Fruit fly (Drosophila melanogaster) whole organism, embryonic: ENCODE data around the gene CG1703.

ENCODE experiments used
- Aef1 ChIP-seq: fragments of 200-800 bp; sonication (Bioruptor generic); IDR thresholded peaks from 3 replicates; pipeline ENCODE4 v1.3.6; 2022; ENCODE audit warnings: missing biosample characterization, missing genetic modification characterization
- B-H2 ChIP-seq: fragments of 200-800 bp; sonication (Bioruptor generic); optimal IDR thresholded peaks from 2 replicates; lab custom pipeline; 2018; ENCODE audit warnings: missing biosample characterization, mild to moderate bottlenecking, missing genetic modification characterization
- CG10274 ChIP-seq: fragments of 200-800 bp; sonication (Bioruptor generic); optimal IDR thresholded peaks from 3 replicates; lab custom pipeline; 2017; ENCODE audit warnings: missing biosample characterization, mild to moderate bottlenecking, missing genetic modification characterization
- CG10979 ChIP-seq: fragments of 200-800 bp; sonication (Bioruptor generic); optimal IDR thresholded peaks from 2 replicates; lab custom pipeline; 2018; ENCODE audit warnings: missing biosample characterization, mild to moderate bottlenecking, missing genetic modification characterization, moderate library complexity
- CG1233 ChIP-seq: fragments of 200-800 bp; sonication (Bioruptor generic); optimal IDR thresholded peaks from 4 replicates; lab custom pipeline; 2018; ENCODE audit warnings: missing biosample characterization, mild to moderate bottlenecking, missing genetic modification characterization
- CG12769 ChIP-seq: fragments of 200-800 bp; sonication (Bioruptor generic); optimal IDR thresholded peaks from 2 replicates; lab custom pipeline; 2019; ENCODE audit warnings: missing biosample characterization, mild to moderate bottlenecking, missing genetic modification characterization, moderate library complexity
- CG14667 ChIP-seq: fragments of 200-800 bp; sonication (Bioruptor generic); IDR thresholded peaks from 2 replicates; pipeline ENCODE4 v1.3.6; 2022; ENCODE audit warnings: missing biosample characterization, missing genetic modification characterization
- CG15073 ChIP-seq: fragments of 200-800 bp; sonication (Bioruptor generic); optimal IDR thresholded peaks from 2 replicates; lab custom pipeline; 2016; ENCODE audit warnings: missing biosample characterization, missing genetic modification characterization
- CG18011 ChIP-seq: fragments of 200-800 bp; sonication (Bioruptor generic); optimal IDR thresholded peaks from 2 replicates; lab custom pipeline; 2017; ENCODE audit warnings: missing biosample characterization, missing genetic modification characterization, mild to moderate bottlenecking, moderate library complexity, missing genotype
- CG18764 ChIP-seq: fragments of 200-800 bp; sonication (Bioruptor generic); optimal IDR thresholded peaks from 3 replicates; lab custom pipeline; 2016; ENCODE audit warnings: missing biosample characterization, missing genetic modification characterization
- CG2678 ChIP-seq: fragments of 200-800 bp; sonication (Bioruptor generic); optimal IDR thresholded peaks from 3 replicates; lab custom pipeline; 2019; ENCODE audit warnings: missing biosample characterization, mild to moderate bottlenecking, missing genetic modification characterization, moderate library complexity
- CG3995 ChIP-seq: fragments of 200-800 bp; sonication (Bioruptor generic); optimal IDR thresholded peaks from 3 replicates; lab custom pipeline; 2016; ENCODE audit warnings: missing biosample characterization, missing genetic modification characterization
- CG4617 ChIP-seq: fragments of 200-800 bp; sonication (Bioruptor generic); optimal IDR thresholded peaks from 3 replicates; lab custom pipeline; 2016; ENCODE audit warnings: missing biosample characterization, missing genetic modification characterization, borderline replicate concordance
- CG4854 ChIP-seq: fragments of 200-800 bp; sonication (Bioruptor generic); optimal IDR thresholded peaks from 2 replicates; lab custom pipeline; 2016; ENCODE audit warnings: missing biosample characterization, missing genetic modification characterization, inconsistent platforms
- CG5180 ChIP-seq: fragments of 200-800 bp; sonication (Bioruptor generic); optimal IDR thresholded peaks from 3 replicates; lab custom pipeline; 2017; ENCODE audit warnings: missing biosample characterization, missing genetic modification characterization, mild to moderate bottlenecking, moderate library complexity, missing genetic modification reagents
- CG5245 ChIP-seq: fragments of 200-800 bp; sonication (Bioruptor generic); optimal IDR thresholded peaks from 3 replicates; lab custom pipeline; 2016; ENCODE audit warnings: missing biosample characterization, missing genetic modification characterization
- CG6683 ChIP-seq: fragments of 200-800 bp; sonication (Bioruptor generic); optimal IDR thresholded peaks from 2 replicates; lab custom pipeline; 2017; ENCODE audit warnings: missing biosample characterization, mild to moderate bottlenecking, missing genetic modification characterization, missing genetic modification reagents
- CG7745 ChIP-seq: fragments of 200-800 bp; sonication (Bioruptor generic); optimal IDR thresholded peaks from 2 replicates; lab custom pipeline; 2018; ENCODE audit warnings: missing biosample characterization, mild to moderate bottlenecking, missing genetic modification characterization, moderate library complexity
- CG7839 ChIP-seq: fragments of 200-800 bp; sonication (Bioruptor generic); optimal IDR thresholded peaks from 3 replicates; lab custom pipeline; 2018; ENCODE audit warnings: missing biosample characterization, mild to moderate bottlenecking, missing genetic modification characterization, moderate library complexity
- CHES-1-like ChIP-seq: fragments of 200-800 bp; sonication (Bioruptor generic); optimal IDR thresholded peaks from 2 replicates; lab custom pipeline; 2016; ENCODE audit warnings: missing biosample characterization, missing genetic modification characterization
- CoRest ChIP-seq: fragments of 200-800 bp; sonication (Bioruptor generic); optimal IDR thresholded peaks from 3 replicates; lab custom pipeline; 2018; ENCODE audit warnings: missing biosample characterization, mild to moderate bottlenecking, missing genetic modification characterization, moderate library complexity
- D19A ChIP-seq: fragments of 200-800 bp; optimal IDR thresholded peaks from 3 replicates; lab custom pipeline; 2019; ENCODE audit warnings: missing biosample characterization, mild to moderate bottlenecking, missing genetic modification characterization, moderate library complexity
- Dad ChIP-seq: fragments of 200-800 bp; sonication (Bioruptor generic); optimal IDR thresholded peaks from 3 replicates; lab custom pipeline; 2016; ENCODE audit warnings: missing biosample characterization, missing genetic modification characterization
- Dip2 ChIP-seq: fragments of 200-800 bp; sonication (Bioruptor generic); IDR thresholded peaks from 2 replicates; pipeline ENCODE4 v1.3.6; 2022; ENCODE audit warnings: missing biosample characterization, missing genetic modification characterization
- E2f1 ChIP-seq: fragments of 200-800 bp; sonication (Bioruptor generic); IDR thresholded peaks from 2 replicates; pipeline ENCODE4 v1.3.6; 2022; ENCODE audit warnings: missing biosample characterization, missing genetic modification characterization
- Fer2 ChIP-seq: fragments of 200-800 bp; sonication (Bioruptor generic); optimal IDR thresholded peaks from 2 replicates; lab custom pipeline; 2018; ENCODE audit warnings: missing biosample characterization, mild to moderate bottlenecking, missing genetic modification characterization, moderate library complexity
- Gsc ChIP-seq: fragments of 200-800 bp; sonication (Bioruptor generic); IDR thresholded peaks from 2 replicates; pipeline ENCODE4 v1.3.6; 2022; ENCODE audit warnings: missing biosample characterization, missing genetic modification characterization
- HLH3B ChIP-seq: fragments of 200-800 bp; sonication (Bioruptor generic); IDR thresholded peaks from 2 replicates; pipeline ENCODE4 v1.3.6; 2022; ENCODE audit warnings: missing biosample characterization, missing genetic modification characterization
- HLHmδ ChIP-seq: fragments of 200-800 bp; sonication (Bioruptor generic); optimal IDR thresholded peaks from 2 replicates; lab custom pipeline; 2018; ENCODE audit warnings: missing biosample characterization, mild to moderate bottlenecking, missing genetic modification characterization, moderate library complexity
- Hey ChIP-seq: fragments of 200-800 bp; sonication (Bioruptor generic); optimal IDR thresholded peaks from 3 replicates; lab custom pipeline; 2018; ENCODE audit warnings: missing biosample characterization, mild to moderate bottlenecking, missing genetic modification characterization
- Med ChIP-seq: fragments of 200-800 bp; sonication (Bioruptor generic); peaks from one replicate; lab custom pipeline; 2016; ENCODE audit warnings: missing biosample characterization, missing genetic modification characterization, mild to moderate bottlenecking, inconsistent platforms, moderate library complexity
- Oaz ChIP-seq: fragments of 200-800 bp; sonication (Bioruptor generic); IDR thresholded peaks from 2 replicates; pipeline ENCODE4 v1.3.6; 2022; ENCODE audit warnings: missing biosample characterization, missing genetic modification characterization
- Oli ChIP-seq: fragments of 200-800 bp; sonication (Bioruptor generic); optimal IDR thresholded peaks from 2 replicates; lab custom pipeline; 2018; ENCODE audit warnings: missing biosample characterization, mild to moderate bottlenecking, missing genetic modification characterization, moderate library complexity
- YL-1 ChIP-seq: fragments of 200-800 bp; sonication (Bioruptor generic); optimal IDR thresholded peaks from 3 replicates; lab custom pipeline; 2017; ENCODE audit warnings: missing biosample characterization, mild to moderate bottlenecking, missing genetic modification characterization
- bbx ChIP-seq: fragments of 200-800 bp; sonication (Bioruptor generic); IDR thresholded peaks from 2 replicates; pipeline ENCODE4 v1.3.6; 2022; ENCODE audit warnings: missing biosample characterization, missing genetic modification characterization; ENCODE audit not compliant: partially characterized antibody
- cad ChIP-seq: fragments of >200 bp; optimal IDR thresholded peaks from 2 replicates; lab custom pipeline; 2017; ENCODE audit warnings: missing biosample characterization, missing genetic modification characterization
- dimm ChIP-seq: fragments of 200-800 bp; sonication (Bioruptor generic); IDR thresholded peaks from 2 replicates; pipeline ENCODE4 v1.3.6; 2022; ENCODE audit warnings: missing biosample characterization, missing genetic modification characterization
- fd96Cb ChIP-seq: fragments of 200-800 bp; sonication (Bioruptor generic); optimal IDR thresholded peaks from 2 replicates; lab custom pipeline; 2018; ENCODE audit warnings: missing biosample characterization, mild to moderate bottlenecking, missing genetic modification characterization, moderate library complexity
- odd ChIP-seq: fragments of 200-800 bp; sonication (Bioruptor generic); optimal IDR thresholded peaks from 2 replicates; lab custom pipeline; 2017; ENCODE audit warnings: missing biosample characterization, mild to moderate bottlenecking, missing genetic modification characterization
- pita ChIP-seq: fragments of 200-800 bp; sonication (Bioruptor generic); optimal IDR thresholded peaks from 2 replicates; lab custom pipeline; 2017; ENCODE audit warnings: missing biosample characterization, mild to moderate bottlenecking, missing genetic modification characterization
- pnt ChIP-seq: fragments of 200-800 bp; sonication (Bioruptor generic); optimal IDR thresholded peaks from 3 replicates; lab custom pipeline; 2016; ENCODE audit warnings: missing biosample characterization, missing genetic modification characterization
- psq ChIP-seq: fragments of 200-800 bp; sonication (Bioruptor generic); optimal IDR thresholded peaks from 2 replicates; lab custom pipeline; 2017; ENCODE audit warnings: missing biosample characterization, missing genetic modification characterization
- repo ChIP-seq: fragments of 200-800 bp; sonication (Bioruptor generic); optimal IDR thresholded peaks from 2 replicates; lab custom pipeline; 2016; ENCODE audit warnings: missing biosample characterization, missing genetic modification characterization
- sc ChIP-seq, 3 experiments: fragments of >200 bp in 2 of 3; fragments of 200-800 bp in 1 of 3; sonication (Bioruptor generic) in 1 of 3; optimal IDR thresholded peaks; 2 replicates in 2 of 3; 3 replicates in 1 of 3; lab custom pipeline; 2017; ENCODE audit warnings: mild to moderate bottlenecking in 1 of 3, missing biosample characterization in 1 of 3, missing genetic modification characterization in 1 of 3, missing genetic modification reagents in 1 of 3
- shn ChIP-seq: fragments of 200-800 bp; sonication (Bioruptor generic); optimal IDR thresholded peaks from 3 replicates; lab custom pipeline; 2016; ENCODE audit warnings: missing biosample characterization, missing genetic modification characterization
- sima ChIP-seq: fragments of 200-800 bp; sonication (Bioruptor generic); optimal IDR thresholded peaks from 2 replicates; lab custom pipeline; 2016; ENCODE audit warnings: missing biosample characterization, missing genetic modification characterization
- slou ChIP-seq: fragments of 200-800 bp; sonication (Bioruptor generic); optimal IDR thresholded peaks from 3 replicates; lab custom pipeline; 2016; ENCODE audit warnings: missing biosample characterization, missing genetic modification characterization
- so ChIP-seq: fragments of 200-800 bp; sonication (Bioruptor generic); IDR thresholded peaks from 3 replicates; pipeline ENCODE4 v1.3.6; 2022; ENCODE audit warnings: missing biosample characterization, missing genetic modification characterization
- sob ChIP-seq: fragments of 200-800 bp; sonication (Bioruptor generic); IDR thresholded peaks from 2 replicates; pipeline ENCODE4 v1.3.6; 2022; ENCODE audit warnings: missing biosample characterization, missing genetic modification characterization
- tgo ChIP-seq: fragments of 200-800 bp; sonication (Bioruptor generic); IDR thresholded peaks from 3 replicates; pipeline ENCODE4 v1.3.6; 2022; ENCODE audit warnings: missing biosample characterization, missing genetic modification characterization
- zfh2 ChIP-seq: fragments of 200-800 bp; sonication (Bioruptor generic); optimal IDR thresholded peaks from 2 replicates; lab custom pipeline; 2016; ENCODE audit warnings: missing biosample characterization, missing genetic modification characterization

The CG1703 gene

dm6 chrX:11652991-11653390 lies 41.3 kb downstream of the CG1703 start (continued):
- peak; percentile 33 for TF ChIP-seq CG2678 (tag; lab: Kevin White, UChicago)
- no peak for TF ChIP-seq Dip2
- no peak for TF ChIP-seq shn (GFP tag; lab: Kevin White, UChicago)
- TF ChIP-seq CG15073 (GFP tag; lab: Kevin White, UChicago) = no peak
- no peak for TF ChIP-seq CoRest
- TF ChIP-seq slou (GFP tag; lab: Kevin White, UChicago) = no peak
- TF ChIP-seq CG4854 = no peak
- no peak for TF ChIP-seq odd (GFP tag; lab: Kevin White, UChicago)
- no peak for TF ChIP-seq CG18011 (GFP tag; lab: Kevin White, UChicago)
- no peak for TF ChIP-seq zfh2
- TF ChIP-seq Hey (tag; lab: Kevin White, UChicago) = no peak
- TF ChIP-seq sima = no peak
- peak; percentile 47 for TF ChIP-seq HLH3B (GFP tag; lab: Robert Waterston, UW)
- no peak for TF ChIP-seq CG14667 (GFP tag; lab: Robert Waterston, UW)
- TF ChIP-seq CG5180 = no peak
- TF ChIP-seq CG3995 (GFP tag; lab: Kevin White, UChicago) = no peak
- TF ChIP-seq CG12769 = peak; percentile 21
- TF ChIP-seq CG5245 (GFP tag; lab: Kevin White, UChicago) = no peak
- TF ChIP-seq pita (GFP tag; lab: Kevin White, UChicago) = no peak
- TF ChIP-seq HLHmδ (GFP tag; lab: Kevin White, UChicago) = no peak
- no peak for TF ChIP-seq psq (GFP tag; lab: Kevin White, UChicago)
- peak; percentile 29 for TF ChIP-seq CG7839 (tag; lab: Kevin White, UChicago)
- TF ChIP-seq CG6683 (GFP tag; lab: Kevin White, UChicago) = no peak
- TF ChIP-seq CG7745 = no peak
- TF ChIP-seq Dad (GFP tag; lab: Kevin White, UChicago) = no peak
- no peak for TF ChIP-seq Oaz (GFP tag; lab: Robert Waterston, UW)
- no peak for TF ChIP-seq repo (GFP tag; lab: Kevin White, UChicago)
- TF ChIP-seq E2f1 = peak; percentile 37; the same call in 1 of the 2 replicates
- no peak for TF ChIP-seq CG4617 (GFP tag; lab: Kevin White, UChicago)
- no peak for TF ChIP-seq CHES-1-like (GFP tag; lab: Kevin White, UChicago)
- TF ChIP-seq CG10274 (GFP tag; lab: Kevin White, UChicago) = no peak
- peak; percentile 25 for TF ChIP-seq CG10979 (tag; lab: Kevin White, UChicago)
- no peak for TF ChIP-seq CG1233
- no peak for TF ChIP-seq cad
- TF ChIP-seq bbx (GFP tag; lab: Robert Waterston, UW) = no peak
- no peak for TF ChIP-seq so
- no peak for TF ChIP-seq D19A (tag; lab: Kevin White, UChicago)
- no peak for TF ChIP-seq tgo
- TF ChIP-seq fd96Cb (tag; lab: Kevin White, UChicago) = peak; percentile 48
- no peak for TF ChIP-seq CG18764 (GFP tag; lab: Kevin White, UChicago)
- TF ChIP-seq Oli (tag; lab: Kevin White, UChicago) = peak; percentile 49
- TF ChIP-seq Gsc = no peak
- TF ChIP-seq sc (optimal IDR thresholded peaks at IDR 0.05; lab: Kevin White, UChicago) = no peak
- no peak for TF ChIP-seq sc (GFP tag; optimal IDR thresholded peaks at IDR 0.05; lab: Kevin White, UChicago)
- TF ChIP-seq YL-1 (GFP tag; lab: Kevin White, UChicago) = no peak
- TF ChIP-seq sob (GFP tag; lab: Robert Waterston, UW) = 0 out of 2 replicates have a peak, but pooled peaks have one; percentile 12
- TF ChIP-seq Aef1 = 0 out of 3 replicates have a peak, but pooled peaks have one; percentile 25
- TF ChIP-seq Fer2 (tag; lab: Kevin White, UChicago) = no peak
- TF ChIP-seq B-H2 = no peak
- no peak for TF ChIP-seq dimm (GFP tag; lab: Robert Waterston, UW)
- TF ChIP-seq pnt (GFP tag; lab: Kevin White, UChicago) = no peak
- TF ChIP-seq Med (GFP tag; lab: Kevin White, UChicago) = peak; percentile 80
